Worm (Caenorhabditis elegans): ENCODE results near the gene tnc-2.

DNA sequence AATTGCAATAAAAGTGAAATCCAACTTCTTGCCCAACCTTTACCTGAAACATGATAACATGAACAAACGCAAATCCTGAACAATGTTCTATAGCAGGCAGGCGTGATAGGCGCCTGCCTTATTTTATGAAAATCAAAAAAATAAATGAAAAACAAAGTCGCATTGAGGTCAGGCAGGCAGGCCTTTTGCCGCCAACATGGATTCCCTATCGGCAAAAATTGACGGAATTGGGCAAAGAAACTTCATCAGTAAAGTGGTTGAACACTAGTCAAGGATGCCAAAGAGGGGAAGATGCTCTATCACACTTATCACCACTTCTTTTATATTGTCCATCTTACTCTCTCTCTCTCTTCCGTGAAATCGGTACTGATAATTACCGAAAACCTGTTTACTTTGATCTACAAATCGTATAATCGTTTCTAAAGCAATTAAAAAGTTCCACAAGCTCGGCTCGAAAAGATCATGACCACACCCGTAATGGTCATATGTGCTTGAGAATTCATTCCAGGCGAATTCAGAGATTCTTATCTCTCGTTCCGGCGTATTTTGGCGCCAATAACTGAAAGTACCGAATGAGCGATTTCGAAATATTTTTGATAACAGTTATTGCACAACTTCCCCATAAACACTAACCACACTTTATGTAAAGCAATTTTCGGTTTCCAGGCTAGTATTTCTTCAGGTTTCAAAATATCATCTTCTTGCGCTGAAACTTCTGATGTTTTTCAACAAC lies 15.3 kb downstream of the tnc-2 start, which contains the start of the genes clec-60 and ZK666.11:
- no peak for TF ChIP-seq rcor-1 (GFP tag; IDR thresholded peaks at IDR 0.05)
- 0 out of 2 replicates have a peak, but pooled peaks have one; percentile 49 for TF ChIP-seq cebp-1 (GFP tag; IDR thresholded peaks at IDR 0.05)
- no peak for TF ChIP-seq cebp-1 (tag; optimal IDR thresholded peaks at IDR 0.05)
- TF ChIP-seq die-1 (tag; optimal IDR thresholded peaks at IDR 0.05) = no peak
- no peak for TF ChIP-seq nhr-179 (tag; optimal IDR thresholded peaks at IDR 0.05)
- no peak for TF ChIP-seq ama-1 (optimal IDR thresholded peaks at IDR 0.05)
- TF ChIP-seq ama-1 (GFP tag; optimal IDR thresholded peaks at IDR 0.05) = no peak
- TF ChIP-seq snpc-4 (GFP tag; optimal IDR thresholded peaks at IDR 0.05) = no peak
- no peak for TF ChIP-seq snpc-4 (tag; optimal IDR thresholded peaks at IDR 0.05)
- no peak for TF ChIP-seq lin-26 (GFP tag; IDR thresholded peaks at IDR 0.05)
- no peak for TF ChIP-seq nhr-90 (tag; optimal IDR thresholded peaks at IDR 0.05)
- no peak for TF ChIP-seq let-607 (tag; optimal IDR thresholded peaks at IDR 0.05)
- TF ChIP-seq madf-10 (tag; optimal IDR thresholded peaks at IDR 0.05) = no peak
- no peak for TF ChIP-seq nfyb-1 (GFP tag; IDR thresholded peaks at IDR 0.05)

Measured in whole organism, young adult.